Worm (Caenorhabditis elegans) whole organism, L3 larva: Measurements from ENCODE around the gene F58H1.3.

Experiments
- R02D3.7 ChIP-seq: fragments of 150-350 bp; optimal IDR thresholded peaks from 2 replicates; lab custom pipeline; 2014; ENCODE audit warnings: missing biosample characterization, missing genetic modification characterization
- ZK546.5 ChIP-seq: sonication (generic microtip); optimal IDR thresholded peaks from 2 replicates; lab custom pipeline; 2017; ENCODE audit warnings: missing biosample characterization, missing genetic modification characterization
- aly-2 ChIP-seq: fragments of 150-350 bp; optimal IDR thresholded peaks from 2 replicates; lab custom pipeline; 2014; ENCODE audit warnings: missing biosample characterization, missing genetic modification characterization
- ama-1 ChIP-seq: fragments of 150-350 bp; optimal IDR thresholded peaks from 2 replicates; lab custom pipeline; 2018
- ceh-16 ChIP-seq: sonication (generic microtip); optimal IDR thresholded peaks from 2 replicates; lab custom pipeline; 2017; ENCODE audit warnings: missing biosample characterization, missing genetic modification characterization
- ceh-28 ChIP-seq: fragments of 150-350 bp; optimal IDR thresholded peaks from 2 replicates; lab custom pipeline; 2014; ENCODE audit warnings: missing biosample characterization, missing genetic modification reagents, missing genetic modification characterization
- ceh-82 ChIP-seq: fragments of 150-350 bp; optimal IDR thresholded peaks from 2 replicates; lab custom pipeline; 2014; ENCODE audit warnings: missing biosample characterization, missing genetic modification characterization
- ceh-9 ChIP-seq: sonication (generic microtip); optimal IDR thresholded peaks from 2 replicates; lab custom pipeline; 2018; ENCODE audit warnings: missing biosample characterization, missing genetic modification characterization
- daf-12 ChIP-seq: fragments of 150-350 bp; optimal IDR thresholded peaks from 2 replicates; lab custom pipeline; 2014; ENCODE audit warnings: missing biosample characterization, missing genetic modification reagents, missing genetic modification characterization
- egl-27 ChIP-seq: sonication (generic microtip); optimal IDR thresholded peaks from 4 replicates; lab custom pipeline; 2017; ENCODE audit warnings: missing biosample characterization, missing genetic modification reagents, missing genetic modification characterization
- egl-5 ChIP-seq: fragments of 150-350 bp; optimal IDR thresholded peaks from 2 replicates; lab custom pipeline; 2017; ENCODE audit warnings: missing biosample characterization, missing genetic modification reagents, missing genetic modification characterization, inconsistent platforms
- elt-1 ChIP-seq: fragments of 150-350 bp; optimal IDR thresholded peaks from 2 replicates; lab custom pipeline; 2014; ENCODE audit warnings: missing biosample characterization, missing genetic modification characterization
- elt-2 ChIP-seq: sonication (generic microtip); optimal IDR thresholded peaks from 2 replicates; lab custom pipeline; 2016; ENCODE audit warnings: missing genetic modification reagents, mild to moderate bottlenecking, missing genetic modification characterization, missing compliant biosample characterization
- elt-3 ChIP-seq, 3 experiments: fragments of 150-350 bp in 1 of 3; sonication (generic microtip) in 2 of 3; optimal IDR thresholded peaks; 2 replicates in 2 of 3; 4 replicates in 1 of 3; lab custom pipeline; 2014 to 2017; ENCODE audit warnings: missing biosample characterization in 3 of 3, missing genetic modification characterization in 3 of 3
- eor-1 ChIP-seq, 2 experiments: fragments of 150-350 bp; optimal IDR thresholded peaks; 2 replicates each; lab custom pipeline; 2014 to 2018; ENCODE audit warnings: missing biosample characterization in 2 of 2, missing genetic modification characterization in 2 of 2
- fkh-10 ChIP-seq: sonication (generic microtip); optimal IDR thresholded peaks from 2 replicates; lab custom pipeline; 2017; ENCODE audit warnings: missing biosample characterization, missing genetic modification reagents, missing genetic modification characterization
- fkh-2 ChIP-seq: fragments of 150-350 bp; optimal IDR thresholded peaks from 2 replicates; lab custom pipeline; 2014; ENCODE audit warnings: missing biosample characterization, missing genetic modification reagents, missing genetic modification characterization
- fos-1 ChIP-seq: fragments of 150-350 bp; optimal IDR thresholded peaks from 2 replicates; lab custom pipeline; 2014; ENCODE audit warnings: missing biosample characterization, missing genetic modification characterization
- hmg-11 ChIP-seq: sonication (generic microtip); optimal IDR thresholded peaks from 2 replicates; lab custom pipeline; 2016; ENCODE audit warnings: missing genetic modification characterization, missing compliant biosample characterization
- jun-1 ChIP-seq: fragments of 150-350 bp; optimal IDR thresholded peaks from 2 replicates; lab custom pipeline; 2014; ENCODE audit warnings: missing biosample characterization, missing genetic modification reagents, missing genetic modification characterization
- lin-15B ChIP-seq: fragments of 150-350 bp; optimal IDR thresholded peaks from 2 replicates; lab custom pipeline; 2014; ENCODE audit warnings: missing biosample characterization, missing genetic modification characterization
- lin-39 ChIP-seq: fragments of 150-350 bp; optimal IDR thresholded peaks from 2 replicates; lab custom pipeline; 2018; ENCODE audit warnings: missing biosample characterization, missing genetic modification reagents, missing genetic modification characterization
- lsy-12 ChIP-seq: sonication (generic microtip); optimal IDR thresholded peaks from 2 replicates; lab custom pipeline; 2016; ENCODE audit warnings: mild to moderate bottlenecking, missing genetic modification characterization, missing compliant biosample characterization
- mdl-1 ChIP-seq: fragments of 150-350 bp; optimal IDR thresholded peaks from 2 replicates; lab custom pipeline; 2014; ENCODE audit warnings: missing biosample characterization, missing genetic modification characterization
- mml-1 ChIP-seq: fragments of 150-350 bp; sonication (generic microtip); optimal IDR thresholded peaks from 3 replicates; lab custom pipeline; 2014; ENCODE audit warnings: missing biosample characterization, missing genetic modification characterization
- nfya-1 ChIP-seq: sonication (generic microtip); optimal IDR thresholded peaks from 2 replicates; lab custom pipeline; 2017; ENCODE audit warnings: missing genetic modification characterization, mild to moderate bottlenecking, missing compliant biosample characterization, antibody characterized with exemption, moderate library complexity; ENCODE audit not compliant: insufficient read depth
- nhr-11 ChIP-seq: fragments of 150-350 bp; optimal IDR thresholded peaks from 2 replicates; lab custom pipeline; 2014; ENCODE audit warnings: missing biosample characterization, missing genetic modification characterization
- nhr-12 ChIP-seq: fragments of 150-350 bp; optimal IDR thresholded peaks from 2 replicates; lab custom pipeline; 2014; ENCODE audit warnings: missing biosample characterization, missing genetic modification characterization
- nhr-23 ChIP-seq: fragments of 150-350 bp; optimal IDR thresholded peaks from 2 replicates; lab custom pipeline; 2014; ENCODE audit warnings: missing biosample characterization, missing genetic modification reagents, missing genetic modification characterization
- nhr-237 ChIP-seq: fragments of 150-350 bp; optimal IDR thresholded peaks from 2 replicates; lab custom pipeline; 2014; ENCODE audit warnings: missing biosample characterization, missing genetic modification characterization
- nhr-25 ChIP-seq: sonication (generic microtip); optimal IDR thresholded peaks from 2 replicates; lab custom pipeline; 2017; ENCODE audit warnings: missing biosample characterization, missing genetic modification characterization
- nhr-28 ChIP-seq: fragments of 150-350 bp; optimal IDR thresholded peaks from 2 replicates; lab custom pipeline; 2014; ENCODE audit warnings: missing biosample characterization, missing genetic modification characterization
- nhr-43 ChIP-seq: sonication (generic microtip); optimal IDR thresholded peaks from 2 replicates; lab custom pipeline; 2016; ENCODE audit warnings: mild to moderate bottlenecking, missing genetic modification characterization, missing compliant biosample characterization; ENCODE audit not compliant: poor library complexity, severe bottlenecking
- nhr-67 ChIP-seq: fragments of 150-350 bp; optimal IDR thresholded peaks from 2 replicates; lab custom pipeline; 2014; ENCODE audit warnings: missing biosample characterization, missing genetic modification characterization
- nhr-76 ChIP-seq: fragments of 150-350 bp; sonication (generic microtip); optimal IDR thresholded peaks from 5 replicates; lab custom pipeline; 2014; ENCODE audit warnings: missing biosample characterization, missing genetic modification characterization
- nhr-77 ChIP-seq: fragments of 150-350 bp; optimal IDR thresholded peaks from 2 replicates; lab custom pipeline; 2014; ENCODE audit warnings: missing biosample characterization, missing genetic modification characterization
- pha-4 ChIP-seq: fragments of 150-350 bp; optimal IDR thresholded peaks from 2 replicates; lab custom pipeline; 2014; ENCODE audit warnings: missing biosample characterization, missing genetic modification reagents, missing genetic modification characterization
- pqm-1 ChIP-seq: fragments of 150-350 bp; optimal IDR thresholded peaks from 2 replicates; lab custom pipeline; 2017; ENCODE audit warnings: missing biosample characterization, missing genetic modification characterization, inconsistent platforms
- sea-2 ChIP-seq: fragments of 150-350 bp; sonication (generic microtip); optimal IDR thresholded peaks from 4 replicates; lab custom pipeline; 2014; ENCODE audit warnings: missing biosample characterization, missing genetic modification reagents, missing genetic modification characterization
- skn-1 ChIP-seq: fragments of 150-350 bp; optimal IDR thresholded peaks from 2 replicates; lab custom pipeline; 2014; ENCODE audit warnings: missing biosample characterization, missing genetic modification characterization
- snpc-4 ChIP-seq: fragments of 150-350 bp; optimal IDR thresholded peaks from 2 replicates; lab custom pipeline; 2014; ENCODE audit warnings: missing biosample characterization, missing genetic modification characterization
- tbx-2 ChIP-seq: sonication (generic microtip); optimal IDR thresholded peaks from 2 replicates; lab custom pipeline; 2016; ENCODE audit warnings: mild to moderate bottlenecking, missing genetic modification characterization, missing compliant biosample characterization
- unc-39 ChIP-seq: sonication (generic microtip); optimal IDR thresholded peaks from 4 replicates; lab custom pipeline; 2017; ENCODE audit warnings: missing biosample characterization, missing genetic modification characterization
- unc-62 ChIP-seq: fragments of 150-350 bp; sonication (generic microtip); optimal IDR thresholded peaks from 4 replicates; lab custom pipeline; 2014; ENCODE audit warnings: missing biosample characterization, missing genetic modification reagents, missing genetic modification characterization
- zag-1 ChIP-seq: fragments of 150-350 bp; optimal IDR thresholded peaks from 2 replicates; lab custom pipeline; 2014; ENCODE audit warnings: missing biosample characterization, missing genetic modification characterization
- ztf-11 ChIP-seq: fragments of 150-350 bp; optimal IDR thresholded peaks from 2 replicates; lab custom pipeline; 2014; ENCODE audit warnings: missing biosample characterization, missing genetic modification characterization
- ztf-4 ChIP-seq: fragments of 150-350 bp; optimal IDR thresholded peaks from 2 replicates; lab custom pipeline; 2014; ENCODE audit warnings: missing biosample characterization, missing genetic modification characterization

The F58H1.3 gene

ce11 chrV:11982309-11982708, 48.5 kb downstream of the F58H1.3 start, which contains the start of gene rpt-1:
TSS of gene rpt-1 (minus strand) at chrV:11982397.
- TF ChIP-seq nhr-237 (tag; lab: Kevin White, UChicago) (no peak), ztf-11 (tag; lab: Kevin White, UChicago) (no peak), daf-12 (tag; lab: Kevin White, UChicago) (no peak), unc-62 (GFP tag; lab: Kevin White, UChicago) (no peak), eor-1 (tag; optimal IDR thresholded peaks at IDR 0.05; lab: Kevin White, UChicago) (no peak), nhr-11 (tag; lab: Kevin White, UChicago) (no peak), pha-4 (peak; percentile 89), pqm-1 (tag; lab: Kevin White, UChicago) (no peak), fos-1 (no peak), sea-2 (GFP tag; lab: Kevin White, UChicago) (no peak), lin-39 (tag; lab: Kevin White, UChicago) (peak; percentile 45), jun-1 (tag; lab: Kevin White, UChicago) (no peak), aly-2 (tag; lab: Kevin White, UChicago) (no peak), R02D3.7 (tag; lab: Kevin White, UChicago) (peak; percentile 3), elt-3 (tag; optimal IDR thresholded peaks at IDR 0.05; lab: Kevin White, UChicago) (no peak), nhr-77 (no peak), elt-2 (peak; percentile 29), nhr-12 (tag; lab: Kevin White, UChicago) (no peak), unc-39 (tag; lab: Kevin White, UChicago) (no peak), hmg-11 (tag; lab: Kevin White, UChicago) (peak; percentile 14), mdl-1 (tag; lab: Kevin White, UChicago) (no peak), ama-1 (lab: Kevin White, UChicago) (no peak), fkh-2 (no peak), egl-27 (no peak), zag-1 (tag; lab: Kevin White, UChicago) (no peak), mml-1 (tag; lab: Kevin White, UChicago) (no peak), egl-5 (tag; lab: Kevin White, UChicago) (peak; percentile 36), nhr-28 (tag; lab: Kevin White, UChicago) (no peak), nhr-25 (tag; lab: Kevin White, UChicago) (peak; percentile 70), lsy-12 (tag; lab: Kevin White, UChicago) (no peak), ceh-16 (tag; lab: Kevin White, UChicago) (no peak), nhr-67 (tag; lab: Kevin White, UChicago) (no peak), ceh-9 (tag; lab: Kevin White, UChicago) (no peak), nhr-76 (no peak), ZK546.5 (tag; lab: Kevin White, UChicago) (no peak), nhr-43 (peak; percentile 5), snpc-4 (peak; percentile 90), fkh-10 (GFP tag; lab: Kevin White, UChicago) (no peak), ceh-28 (tag; lab: Kevin White, UChicago) (no peak), ceh-82 (no peak), skn-1 (tag; lab: Kevin White, UChicago) (peak; percentile 98), ztf-4 (tag; lab: Kevin White, UChicago) (no peak), lin-15B (peak; percentile 90), elt-1 (tag; lab: Kevin White, UChicago) (peak; percentile 9), tbx-2 (no peak), nhr-23 (tag; lab: Kevin White, UChicago) (peak; percentile 85), nfya-1 (tag; lab: Kevin White, UChicago) (peak; percentile 84)
